Fruit fly (Drosophila melanogaster): ENCODE results near the gene CG5292.
A peak's percentile ranks its signal among the peaks of the same experiment; 100 is the strongest.

The CG5292 gene

DNA sequence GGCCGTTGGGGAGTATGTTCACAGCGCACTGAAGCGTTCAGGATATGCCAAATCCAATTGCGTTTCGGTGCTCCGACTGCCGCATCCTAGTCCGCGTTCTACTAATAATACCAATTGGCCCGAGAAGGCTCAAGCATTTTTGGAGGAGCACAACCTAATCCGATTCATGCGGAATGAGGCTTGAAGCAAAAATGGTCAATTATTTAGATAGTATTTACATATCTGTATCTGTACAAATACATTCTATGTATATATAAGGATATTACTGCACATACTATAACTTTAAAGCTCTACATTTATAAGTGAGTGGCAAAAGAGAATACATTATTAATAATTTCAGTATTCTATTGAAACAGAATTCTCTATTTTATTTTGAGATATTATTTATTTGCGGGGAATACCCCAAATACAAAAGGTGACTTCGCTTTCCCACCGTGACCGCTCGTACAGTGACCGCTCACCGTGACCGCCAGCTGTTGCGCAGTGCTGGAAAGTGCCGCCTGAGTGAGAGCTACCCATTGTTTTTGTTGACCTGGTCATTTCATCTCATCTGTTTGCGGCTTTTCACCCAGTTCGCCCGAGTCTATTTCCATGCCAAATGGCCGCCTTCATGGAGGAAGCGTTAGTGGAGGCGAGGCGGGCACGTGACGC is at the start of gene CG5292:
TSS of gene CG5292 (plus strand) at position 486 of the 651 bp plus-strand sequence.
- peak; percentile 63 for TF ChIP-seq CG12605 (GFP tag; IDR thresholded peaks at IDR 0.05)
- peak; percentile 29 for TF ChIP-seq CG15710 (tag; optimal IDR thresholded peaks at IDR 0.05)
- TF ChIP-seq CG17806 (tag; optimal IDR thresholded peaks at IDR 0.05) = no peak
- no peak for TF ChIP-seq fd96Ca (GFP tag; IDR thresholded peaks at IDR 0.05)
- peak; percentile 69 for TF ChIP-seq Ets98B (GFP tag; IDR thresholded peaks at IDR 0.05)
- peak; percentile 30 for TF ChIP-seq CG8159 (tag; optimal IDR thresholded peaks at IDR 0.05)
- peak; percentile 41 for TF ChIP-seq Pif1B (GFP tag; optimal IDR thresholded peaks at IDR 0.05)
- TF ChIP-seq CG4496 (GFP tag; IDR thresholded peaks at IDR 0.05) = peak; percentile 78
- peak; percentile 42; the same call in 1 of the 2 replicates for TF ChIP-seq CG32121 (GFP tag; IDR thresholded peaks at IDR 0.05)

dm6 chr3R:17108881-17109280 is 42.8 kb upstream of the CG5292 start:
- TF ChIP-seq Pif1B (GFP tag; optimal IDR thresholded peaks at IDR 0.05) (no peak), CG32121 (GFP tag; IDR thresholded peaks at IDR 0.05) (no peak), D1 (tag; optimal IDR thresholded peaks at IDR 0.05) (no peak), CG4496 (GFP tag; IDR thresholded peaks at IDR 0.05) (no peak), CG15710 (tag; optimal IDR thresholded peaks at IDR 0.05) (no peak), rn (GFP tag; IDR thresholded peaks at IDR 0.05) (no peak), CG8159 (tag; optimal IDR thresholded peaks at IDR 0.05) (no peak)

- no peak for TF ChIP-seq CG15710 (tag; optimal IDR thresholded peaks at IDR 0.05)
- TF ChIP-seq Pif1B (GFP tag; optimal IDR thresholded peaks at IDR 0.05) = no peak
- no peak for TF ChIP-seq gl (tag; optimal IDR thresholded peaks at IDR 0.05)
- no peak for TF ChIP-seq fd96Ca (GFP tag; IDR thresholded peaks at IDR 0.05)
- TF ChIP-seq Snoo (tag; optimal IDR thresholded peaks at IDR 0.05) = no peak
- no peak for TF ChIP-seq D1 (tag; optimal IDR thresholded peaks at IDR 0.05)
- TF ChIP-seq CG13204 (GFP tag; optimal IDR thresholded peaks at IDR 0.05) = no peak
- TF ChIP-seq EcR (GFP tag; optimal IDR thresholded peaks at IDR 0.05) = peak; percentile 96
Observed at dm6 chr3R:17110880-17111726, 40.6 kb upstream of the CG5292 start.

DNA sequence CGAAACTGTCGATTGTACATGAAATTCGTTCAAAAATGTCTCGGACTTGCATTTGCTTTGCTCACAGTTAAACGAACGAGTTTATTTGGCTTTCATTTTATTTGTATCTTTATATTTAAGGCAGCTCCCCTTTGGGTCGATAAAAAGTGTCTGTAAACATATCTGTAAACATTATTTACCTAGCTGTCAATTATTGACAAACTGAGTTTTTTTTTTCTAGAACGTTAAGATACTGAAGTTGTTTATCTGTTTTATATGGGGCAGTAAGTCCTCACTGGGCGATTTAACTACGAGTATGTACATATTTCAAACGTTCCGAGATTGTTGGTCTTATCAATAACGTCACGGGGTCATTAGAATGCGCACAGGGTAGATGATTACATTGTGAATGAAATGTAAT is 36.0 kb upstream of the CG5292 start:
- TF ChIP-seq CG9948 (tag; optimal IDR thresholded peaks at IDR 0.05) (no peak), D1 (tag; optimal IDR thresholded peaks at IDR 0.05) (no peak), CG17806 (tag; optimal IDR thresholded peaks at IDR 0.05) (no peak), Pif1A (GFP tag; optimal IDR thresholded peaks at IDR 0.05) (no peak), CG13204 (GFP tag; optimal IDR thresholded peaks at IDR 0.05) (no peak), CG4496 (GFP tag; IDR thresholded peaks at IDR 0.05) (no peak), EcR (GFP tag; optimal IDR thresholded peaks at IDR 0.05) (no peak), CG15710 (tag; optimal IDR thresholded peaks at IDR 0.05) (no peak), Snoo (tag; optimal IDR thresholded peaks at IDR 0.05) (no peak), CG8159 (tag; optimal IDR thresholded peaks at IDR 0.05) (no peak), CG32121 (GFP tag; IDR thresholded peaks at IDR 0.05) (no peak), Pif1B (GFP tag; optimal IDR thresholded peaks at IDR 0.05) (no peak), CG12605 (GFP tag; IDR thresholded peaks at IDR 0.05) (no peak), rn (GFP tag; IDR thresholded peaks at IDR 0.05) (no peak), Ets98B (GFP tag; IDR thresholded peaks at IDR 0.05) (no peak), CG8301 (tag; optimal IDR thresholded peaks at IDR 0.05) (no peak)

dm6 chr3R:17116231-17116630 is 35.4 kb upstream of the CG5292 start:
- TF ChIP-seq CG17806 (tag; optimal IDR thresholded peaks at IDR 0.05) (peak; percentile 14), CG8159 (tag; optimal IDR thresholded peaks at IDR 0.05) (peak; percentile 43), CG14655 (GFP tag; optimal IDR thresholded peaks at IDR 0.05) (no peak), CG4496 (GFP tag; IDR thresholded peaks at IDR 0.05) (peak; percentile 46; the same call in 2 of the 3 replicates)

- TF ChIP-seq CG14655 (GFP tag; optimal IDR thresholded peaks at IDR 0.05) (peak; percentile 60), CG34367 (tag; optimal IDR thresholded peaks at IDR 0.05) (peak; percentile 52), CG8159 (tag; optimal IDR thresholded peaks at IDR 0.05) (peak; percentile 63), EcR (GFP tag; optimal IDR thresholded peaks at IDR 0.05) (peak; percentile 80), Pif1B (GFP tag; optimal IDR thresholded peaks at IDR 0.05) (peak; percentile 32), CG13204 (GFP tag; optimal IDR thresholded peaks at IDR 0.05) (peak; percentile 6), CG4496 (GFP tag; IDR thresholded peaks at IDR 0.05) (peak; percentile 36; the same call in 1 of the 3 replicates), CG8301 (tag; optimal IDR thresholded peaks at IDR 0.05) (peak; percentile 37), Ets98B (GFP tag; IDR thresholded peaks at IDR 0.05) (no peak), fd96Ca (GFP tag; IDR thresholded peaks at IDR 0.05) (0 out of 3 replicates have a peak, but pooled peaks have one; percentile 47), CG12605 (GFP tag; IDR thresholded peaks at IDR 0.05) (no peak), CG17806 (tag; optimal IDR thresholded peaks at IDR 0.05) (peak; percentile 7), Snoo (tag; optimal IDR thresholded peaks at IDR 0.05) (peak; percentile 66), CG10348 (GFP tag; IDR thresholded peaks at IDR 0.05) (no peak), CG9948 (tag; optimal IDR thresholded peaks at IDR 0.05) (peak; percentile 56), CG15710 (tag; optimal IDR thresholded peaks at IDR 0.05) (peak; percentile 69), D1 (tag; optimal IDR thresholded peaks at IDR 0.05) (no peak), CG32121 (GFP tag; IDR thresholded peaks at IDR 0.05) (no peak), gl (tag; optimal IDR thresholded peaks at IDR 0.05) (no peak), rn (GFP tag; IDR thresholded peaks at IDR 0.05) (no peak), Pif1A (GFP tag; optimal IDR thresholded peaks at IDR 0.05) (peak; percentile 12)
Observed at dm6 chr3R:17117607-17118327, 33.9 kb upstream of the CG5292 start.
